Worm (Caenorhabditis elegans) whole organism, mixed stage, embryonic: ENCODE data around the gene snpc-1.2.

Experiments
- bed-3 ChIP-seq: fragments of 200-800 bp; sonication (Bioruptor generic); optimal IDR thresholded peaks from 3 replicates; lab custom pipeline; 2018; ENCODE audit warnings: mild to moderate bottlenecking, missing genetic modification characterization, moderate library complexity, missing compliant biosample characterization
- blmp-1 ChIP-seq: fragments of 150-350 bp; optimal IDR thresholded peaks from 2 replicates; lab custom pipeline; 2014; ENCODE audit warnings: missing biosample characterization, missing genetic modification characterization
- ceh-43 ChIP-seq: fragments of 200-800 bp; sonication (Bioruptor generic); optimal IDR thresholded peaks from 2 replicates; lab custom pipeline; 2018; ENCODE audit warnings: mild to moderate bottlenecking, missing genetic modification characterization, moderate library complexity, missing compliant biosample characterization
- ceh-83 ChIP-seq: fragments of 200-800 bp; sonication (Bioruptor generic); optimal IDR thresholded peaks from 2 replicates; lab custom pipeline; 2018; ENCODE audit warnings: mild to moderate bottlenecking, missing genetic modification characterization, missing compliant biosample characterization
- ces-1 ChIP-seq: fragments of 150-350 bp; optimal IDR thresholded peaks from 2 replicates; lab custom pipeline; 2014; ENCODE audit warnings: missing biosample characterization, missing genetic modification reagents, missing genetic modification characterization
- elt-1 ChIP-seq: sonication (generic microtip); optimal IDR thresholded peaks from 2 replicates; lab custom pipeline; 2017; ENCODE audit warnings: missing genetic modification characterization, mild to moderate bottlenecking, missing compliant biosample characterization, antibody characterized with exemption, moderate library complexity, borderline replicate concordance; ENCODE audit not compliant: insufficient read depth
- elt-3 ChIP-seq: fragments of 150-350 bp; optimal IDR thresholded peaks from 2 replicates; lab custom pipeline; 2014; ENCODE audit warnings: missing biosample characterization, missing genetic modification characterization
- flh-1 ChIP-seq: fragments of 200-800 bp; sonication (Bioruptor generic); optimal IDR thresholded peaks from 2 replicates; lab custom pipeline; 2018; ENCODE audit warnings: mild to moderate bottlenecking, missing genetic modification characterization, moderate library complexity, missing compliant biosample characterization
- lin-13 ChIP-seq: fragments of 150-350 bp; optimal IDR thresholded peaks from 2 replicates; lab custom pipeline; 2014; ENCODE audit warnings: missing biosample characterization, missing genetic modification characterization
- lin-32 ChIP-seq: fragments of 200-800 bp; sonication (Bioruptor generic); optimal IDR thresholded peaks from 2 replicates; lab custom pipeline; 2018; ENCODE audit warnings: mild to moderate bottlenecking, missing genetic modification characterization, missing compliant biosample characterization
- mab-5 ChIP-seq: fragments of 150-350 bp; optimal IDR thresholded peaks from 2 replicates; lab custom pipeline; 2014; ENCODE audit warnings: missing biosample characterization, missing genetic modification characterization
- mep-1 ChIP-seq: fragments of 150-350 bp; optimal IDR thresholded peaks from 2 replicates; lab custom pipeline; 2017; ENCODE audit warnings: missing biosample characterization, missing genetic modification reagents, missing genetic modification characterization, inconsistent platforms
- mls-2 ChIP-seq: sonication (generic microtip); optimal IDR thresholded peaks from 2 replicates; lab custom pipeline; 2016; ENCODE audit warnings: mild to moderate bottlenecking, missing genetic modification characterization, moderate library complexity, missing compliant biosample characterization
- nhr-12 ChIP-seq: fragments of 150-350 bp; optimal IDR thresholded peaks from 2 replicates; lab custom pipeline; 2014; ENCODE audit warnings: missing biosample characterization, missing genetic modification characterization
- nhr-2 ChIP-seq: fragments of 150-350 bp; optimal IDR thresholded peaks from 2 replicates; lab custom pipeline; 2014; ENCODE audit warnings: missing biosample characterization, missing genetic modification characterization
- nhr-76 ChIP-seq: sonication (generic microtip); optimal IDR thresholded peaks from 2 replicates; lab custom pipeline; 2017; ENCODE audit warnings: missing biosample characterization, missing genetic modification characterization
- sem-2 ChIP-seq: fragments of 200-800 bp; sonication (Bioruptor generic); optimal IDR thresholded peaks from 2 replicates; lab custom pipeline; 2018; ENCODE audit warnings: mild to moderate bottlenecking, missing genetic modification characterization, missing compliant biosample characterization
- sptf-1 ChIP-seq: sonication (generic microtip); optimal IDR thresholded peaks from 2 replicates; lab custom pipeline; 2017; ENCODE audit warnings: mild to moderate bottlenecking, missing genetic modification characterization, moderate library complexity, missing compliant biosample characterization
- tbx-8 ChIP-seq: fragments of 200-800 bp; sonication (Bioruptor generic); optimal IDR thresholded peaks from 2 replicates; lab custom pipeline; 2018; ENCODE audit warnings: mild to moderate bottlenecking, missing genetic modification characterization, moderate library complexity, missing compliant biosample characterization
- zip-8 ChIP-seq: fragments of 150-350 bp; optimal IDR thresholded peaks from 2 replicates; lab custom pipeline; 2014; ENCODE audit warnings: missing biosample characterization, missing genetic modification characterization

Gene snpc-1.2

DNA sequence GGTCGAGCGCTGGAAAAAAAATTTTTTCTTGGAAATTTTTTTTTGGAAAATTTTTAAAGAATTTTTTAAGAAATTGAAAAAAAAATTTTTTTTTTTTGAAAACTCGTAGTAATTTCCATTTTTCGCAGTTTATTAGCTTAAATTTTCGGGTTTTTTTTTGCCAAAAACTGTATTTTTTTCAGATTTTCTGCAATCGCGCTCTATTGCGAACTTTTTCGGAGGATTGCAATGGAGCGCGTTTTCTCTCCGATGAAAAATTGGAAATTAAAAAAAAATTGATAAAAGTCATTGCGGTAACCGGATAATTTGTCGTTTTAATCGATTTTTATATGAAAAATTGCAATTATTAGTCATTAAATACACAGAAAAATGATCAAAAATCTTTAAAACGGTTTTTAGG is 17.6 kb downstream of the snpc-1.2 start:
- TF ChIP-seq sptf-1 (tag; lab: Kevin White, UChicago) (no peak), nhr-12 (no peak), elt-3 (tag; lab: Kevin White, UChicago) (no peak), mab-5 (no peak), elt-1 (tag; lab: Kevin White, UChicago) (no peak), nhr-2 (no peak), ceh-83 (GFP tag; lab: Kevin White, UChicago) (no peak), zip-8 (tag; lab: Kevin White, UChicago) (no peak), sem-2 (no peak), flh-1 (no peak), bed-3 (GFP tag; lab: Kevin White, UChicago) (no peak), tbx-8 (GFP tag; lab: Kevin White, UChicago) (no peak)

DNA sequence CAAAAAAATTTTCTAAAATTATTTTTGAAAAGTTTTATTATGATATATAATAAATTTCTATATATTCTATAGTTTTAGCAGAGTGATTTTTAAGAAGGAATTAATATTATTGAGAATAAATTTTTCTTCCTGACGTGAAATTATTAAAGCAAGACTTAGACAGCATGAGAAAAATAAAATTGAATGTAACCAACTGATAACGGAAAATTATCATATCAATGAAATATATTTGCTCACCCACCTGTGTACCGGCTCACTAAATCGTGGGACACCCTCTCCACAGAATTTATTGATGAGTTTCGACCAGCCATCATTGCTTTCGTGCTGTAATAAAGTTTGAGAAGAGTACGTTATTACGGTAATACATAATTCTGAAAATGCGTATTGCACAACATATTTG is 30.0 kb downstream of the snpc-1.2 start, which contains the start of gene bre-2:
Gene bre-2, minus strand, starts transcription at position 326 of the 400 bp plus-strand sequence.
- TF ChIP-seq mls-2 (tag; lab: Kevin White, UChicago) = no peak

DNA sequence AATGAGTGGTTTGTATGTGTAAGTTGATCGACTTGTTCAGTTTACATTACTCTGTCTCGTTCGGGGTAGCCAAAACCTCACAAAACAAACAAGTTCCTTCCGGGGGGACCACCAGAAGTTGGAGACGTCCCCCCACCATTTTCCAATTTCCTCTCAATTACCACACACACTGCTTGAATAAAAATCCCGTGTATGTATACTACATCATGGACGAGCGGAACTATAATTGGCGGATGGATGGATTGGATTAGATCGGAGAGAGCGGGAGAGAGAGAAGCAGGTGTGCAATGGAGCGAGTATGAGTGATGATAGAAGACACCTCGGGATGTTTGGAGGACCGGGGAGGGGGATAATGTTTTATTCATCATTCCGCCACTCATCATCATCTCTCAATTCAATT is 38.1 kb downstream of the snpc-1.2 start:
- TF ChIP-seq ceh-43 (GFP tag; lab: Kevin White, UChicago) (peak; percentile 8), ceh-83 (GFP tag; lab: Kevin White, UChicago) (no peak), ces-1 (GFP tag; lab: Kevin White, UChicago) (peak; percentile 97)
- TF ChIP-seq, all 35 proteins: peak for 2

DNA sequence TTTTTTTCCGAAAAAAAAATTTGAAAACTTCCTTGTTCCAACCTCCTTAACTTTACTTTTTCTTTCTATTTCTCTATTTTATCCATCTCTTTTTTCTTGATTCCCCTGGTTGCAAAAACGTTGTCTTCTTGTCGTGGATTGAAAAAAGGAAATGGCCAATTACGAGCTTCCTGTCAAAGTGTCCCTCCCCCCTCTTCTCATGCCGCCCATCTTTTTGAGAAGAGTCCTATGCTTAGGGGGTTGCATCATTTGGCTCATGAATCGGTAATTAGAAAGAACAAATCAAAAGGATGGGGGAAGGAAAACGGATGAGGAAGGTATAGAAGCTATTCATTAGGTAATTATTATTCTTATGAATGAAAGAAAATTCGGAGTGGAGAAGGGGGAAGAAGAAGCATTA is 42.2 kb downstream of the snpc-1.2 start:
- peak; percentile 69 for TF ChIP-seq ces-1 (GFP tag; lab: Kevin White, UChicago)
- no peak for TF ChIP-seq tbx-8 (GFP tag; lab: Kevin White, UChicago)

DNA sequence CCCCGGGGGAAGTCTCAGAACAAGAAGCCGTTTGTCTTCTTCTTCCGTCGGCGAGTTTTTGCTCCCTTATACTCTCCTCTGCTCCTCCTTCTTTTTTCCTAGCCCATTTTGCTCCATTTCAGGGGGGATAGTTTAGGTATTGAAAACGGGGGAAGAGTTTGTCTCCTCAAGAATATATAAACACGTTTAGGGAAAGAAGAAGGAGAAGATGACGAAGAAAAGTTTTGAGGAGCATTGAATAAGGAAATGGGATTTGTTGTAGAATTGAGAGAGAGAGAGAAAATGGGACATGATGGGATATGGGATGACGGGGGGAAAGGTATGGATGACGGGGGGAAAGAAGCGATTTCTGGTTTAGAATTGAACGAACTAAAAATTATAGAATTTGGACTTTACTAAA is 45.9 kb downstream of the snpc-1.2 start:
- TF ChIP-seq elt-3 (tag; lab: Kevin White, UChicago) (no peak), mep-1 (tag; lab: Kevin White, UChicago) (no peak), ces-1 (GFP tag; lab: Kevin White, UChicago) (peak; percentile 93)

- TF ChIP-seq ces-1 (GFP tag; lab: Kevin White, UChicago) (peak; percentile 34), lin-13 (no peak)
Measured at ce11 chrIII:13119520-13119919, 49.8 kb downstream of the snpc-1.2 start, which contains the start of gene zig-8. Gene zig-8 (plus strand): TSS chrIII:13119820.

ce11 chrIII:13118460-13118859 is 50.9 kb downstream of the snpc-1.2 start:
- TF ChIP-seq nhr-76 (tag; lab: Kevin White, UChicago) (no peak), lin-32 (GFP tag; lab: Kevin White, UChicago) (no peak), nhr-12 (no peak), blmp-1 (no peak), zip-8 (tag; lab: Kevin White, UChicago) (peak; percentile 23), mls-2 (tag; lab: Kevin White, UChicago) (no peak), elt-3 (tag; lab: Kevin White, UChicago) (no peak)
